Worm (Caenorhabditis elegans) whole organism, L4 larva: ENCODE results near the gene Y116A8C.467.
"Not testable (repeated sequence)": the region's sequence is repeated elsewhere in the genome, so short reads cannot be mapped to it uniquely, and the experiment has no call there.

ENCODE experiments used
- F37D6.2 ChIP-seq: sonication (generic microtip); optimal IDR thresholded peaks from 2 replicates; lab custom pipeline; 2016; ENCODE audit warnings: mild to moderate bottlenecking, missing genetic modification characterization, missing compliant biosample characterization
- T20F7.1 ChIP-seq: fragments of 200-800 bp; sonication (Bioruptor generic); optimal IDR thresholded peaks from 2 replicates; lab custom pipeline; 2018; ENCODE audit warnings: mild to moderate bottlenecking, missing genetic modification characterization, missing compliant biosample characterization
- aha-1 ChIP-seq: fragments of 150-350 bp; peaks from one replicate; lab custom pipeline; 2014; ENCODE audit warnings: missing biosample characterization, missing genetic modification characterization
- aly-2 ChIP-seq: sonication (generic microtip); optimal IDR thresholded peaks from 2 replicates; lab custom pipeline; 2018; ENCODE audit warnings: missing biosample characterization, missing genetic modification characterization
- arid-1 ChIP-seq: fragments of 200-800 bp; sonication (Bioruptor generic); conservative IDR thresholded peaks from 2 replicates; pipeline ENCODE4 v1.3.6; 2022; ENCODE audit warnings: missing genetic modification reagents, missing genetic modification characterization, missing compliant biosample characterization
- ceh-28 ChIP-seq: fragments of 150-350 bp; optimal IDR thresholded peaks from 2 replicates; lab custom pipeline; 2014; ENCODE audit warnings: missing biosample characterization, missing genetic modification reagents, missing genetic modification characterization
- ceh-44 ChIP-seq: fragments of 200-800 bp; sonication (Bioruptor generic); IDR thresholded peaks from 2 replicates; pipeline ENCODE4 v1.3.6; 2022; ENCODE audit warnings: missing genetic modification reagents, missing genetic modification characterization, missing compliant biosample characterization
- ctbp-1 ChIP-seq: fragments of 200-800 bp; sonication (Bioruptor generic); IDR thresholded peaks from 2 replicates; pipeline ENCODE4 v1.3.6; 2022; ENCODE audit warnings: missing genetic modification reagents, missing genetic modification characterization, missing compliant biosample characterization
- daf-16 ChIP-seq, 3 experiments: sonication (generic microtip); optimal IDR thresholded peaks; 2 replicates each; lab custom pipeline; 2016 to 2017; ENCODE audit warnings: missing genetic modification characterization in 3 of 3, missing genetic modification reagents in 3 of 3, mild to moderate bottlenecking in 2 of 3, missing compliant biosample characterization in 2 of 3, missing biosample characterization in 1 of 3, moderate library complexity in 1 of 3
- daf-8 ChIP-seq: fragments of 200-800 bp; sonication (Bioruptor generic); IDR thresholded peaks from 2 replicates; pipeline ENCODE4 v1.3.6; 2022; ENCODE audit warnings: missing genetic modification characterization, missing compliant biosample characterization
- dmd-9 ChIP-seq: fragments of 200-800 bp; sonication (Bioruptor generic); IDR thresholded peaks from 2 replicates; pipeline ENCODE4 v1.3.6; 2022; ENCODE audit warnings: missing genetic modification reagents, missing genetic modification characterization, missing compliant biosample characterization
- dpl-1 ChIP-seq: fragments of 150-350 bp; optimal IDR thresholded peaks from 2 replicates; lab custom pipeline; 2014; ENCODE audit warnings: missing biosample characterization, missing genetic modification reagents, missing genetic modification characterization
- duxl-1 ChIP-seq: sonication (generic microtip); optimal IDR thresholded peaks from 2 replicates; lab custom pipeline; 2016; ENCODE audit warnings: mild to moderate bottlenecking, missing genetic modification characterization, moderate library complexity, missing compliant biosample characterization; ENCODE audit not compliant: poor library complexity
- egl-27 ChIP-seq: sonication (generic microtip); optimal IDR thresholded peaks from 3 replicates; lab custom pipeline; 2017; ENCODE audit warnings: missing biosample characterization, missing genetic modification reagents, missing genetic modification characterization
- egl-43 ChIP-seq: fragments of 200-800 bp; sonication (Bioruptor generic); IDR thresholded peaks from 2 replicates; pipeline ENCODE4 v1.3.6; 2022; ENCODE audit warnings: missing genetic modification reagents, missing genetic modification characterization, missing compliant biosample characterization
- lin-38 ChIP-seq: fragments of 200-800 bp; sonication (Bioruptor generic); IDR thresholded peaks from 2 replicates; pipeline ENCODE4 v1.3.6; 2022; ENCODE audit warnings: missing genetic modification reagents, missing genetic modification characterization, missing compliant biosample characterization
- lin-39 ChIP-seq: fragments of 150-350 bp; optimal IDR thresholded peaks from 2 replicates; lab custom pipeline; 2014; ENCODE audit warnings: missing biosample characterization, missing genetic modification reagents, missing genetic modification characterization
- lir-3 ChIP-seq: sonication (generic microtip); optimal IDR thresholded peaks from 2 replicates; lab custom pipeline; 2016; ENCODE audit warnings: mild to moderate bottlenecking, missing genetic modification characterization, missing compliant biosample characterization
- madf-5 ChIP-seq, 2 experiments: fragments of 200-800 bp; sonication (Bioruptor generic); IDR thresholded peaks; 2 replicates each; pipeline ENCODE4 v1.3.6; 2022; ENCODE audit warnings: missing compliant biosample characterization in 2 of 2, missing genetic modification characterization in 2 of 2
- mdl-1 ChIP-seq, 2 experiments: fragments of 150-350 bp in 1 of 2; sonication (generic microtip) in 1 of 2; optimal IDR thresholded peaks; 2 replicates each; lab custom pipeline; 2014 to 2017; ENCODE audit warnings: missing biosample characterization in 2 of 2, missing genetic modification characterization in 2 of 2
- nhr-42 ChIP-seq: fragments of 200-800 bp; sonication (Bioruptor generic); IDR thresholded peaks from 2 replicates; pipeline ENCODE4 v1.3.6; 2022; ENCODE audit warnings: missing genetic modification characterization, missing compliant biosample characterization
- php-3 ChIP-seq: fragments of 200-800 bp; sonication (Bioruptor generic); IDR thresholded peaks from 2 replicates; pipeline ENCODE4 v1.3.6; 2022; ENCODE audit warnings: missing genetic modification reagents, missing genetic modification characterization, missing compliant biosample characterization
- sdz-12 ChIP-seq: fragments of 200-800 bp; sonication (Bioruptor generic); optimal IDR thresholded peaks from 2 replicates; lab custom pipeline; 2018; ENCODE audit warnings: mild to moderate bottlenecking, missing genetic modification characterization, missing compliant biosample characterization
- snpc-1.2 ChIP-seq: fragments of 200-800 bp; sonication (Bioruptor generic); IDR thresholded peaks from 2 replicates; pipeline ENCODE4 v1.3.6; 2022; ENCODE audit warnings: missing genetic modification reagents, missing genetic modification characterization, missing compliant biosample characterization
- snpc-4 ChIP-seq: fragments of 150-350 bp; optimal IDR thresholded peaks from 2 replicates; lab custom pipeline; 2014; ENCODE audit warnings: missing biosample characterization, missing genetic modification characterization
- unc-130 ChIP-seq: sonication (generic microtip); optimal IDR thresholded peaks from 2 replicates; lab custom pipeline; 2016; ENCODE audit warnings: missing genetic modification reagents, missing genetic modification characterization, missing compliant biosample characterization
- zfp-3 ChIP-seq: fragments of 200-800 bp; sonication (Bioruptor generic); conservative IDR thresholded peaks from 2 replicates; pipeline ENCODE4 v1.3.6; 2022; ENCODE audit warnings: missing genetic modification reagents, missing genetic modification characterization, missing compliant biosample characterization
- zip-11 ChIP-seq: fragments of 200-800 bp; sonication (Bioruptor generic); IDR thresholded peaks from 2 replicates; pipeline ENCODE4 v1.3.6; 2022; ENCODE audit warnings: missing genetic modification characterization, missing compliant biosample characterization
- ztf-11 ChIP-seq: fragments of 150-350 bp; optimal IDR thresholded peaks from 2 replicates; lab custom pipeline; 2014; ENCODE audit warnings: missing biosample characterization, missing genetic modification characterization

Gene Y116A8C.467

ce11 chrIV:17087384-17088099 lies 23.9 kb upstream of the Y116A8C.467 start, which contains the start of the genes snx-13 and snr-1 (continued):
- TF ChIP-seq duxl-1 (tag; lab: Kevin White, UChicago) (no peak), unc-130 (GFP tag; lab: Kevin White, UChicago) (peak; percentile 90), sdz-12 (GFP tag; lab: Kevin White, UChicago) (peak; percentile 89), aly-2 (no peak), lir-3 (tag; lab: Kevin White, UChicago) (peak; percentile 58), T20F7.1 (GFP tag; lab: Kevin White, UChicago) (peak; percentile 78), ctbp-1 (no peak; the same call in 1 of the 2 replicates), ceh-28 (tag; lab: Kevin White, UChicago) (no peak), snpc-1.2 (GFP tag; lab: Robert Waterston, UW) (peak; percentile 81), mdl-1 (tag; optimal IDR thresholded peaks at IDR 0.05; lab: Kevin White, UChicago) (peak in 1 of 2 experiments; percentile 65), ceh-44 (GFP tag; lab: Robert Waterston, UW) (peak; percentile 84), lin-39 (tag; lab: Kevin White, UChicago) (no peak)

ce11 chrIV:17084839-17085238 lies 21.2 kb upstream of the Y116A8C.467 start:
- TF ChIP-seq lin-38 (GFP tag; lab: Robert Waterston, UW) (peak; percentile 41), aha-1 (tag; lab: Kevin White, UChicago) (peak; percentile 74), snpc-1.2 (GFP tag; lab: Robert Waterston, UW) (peak; percentile 80), egl-27 (tag; lab: Kevin White, UChicago) (no peak)

DNA sequence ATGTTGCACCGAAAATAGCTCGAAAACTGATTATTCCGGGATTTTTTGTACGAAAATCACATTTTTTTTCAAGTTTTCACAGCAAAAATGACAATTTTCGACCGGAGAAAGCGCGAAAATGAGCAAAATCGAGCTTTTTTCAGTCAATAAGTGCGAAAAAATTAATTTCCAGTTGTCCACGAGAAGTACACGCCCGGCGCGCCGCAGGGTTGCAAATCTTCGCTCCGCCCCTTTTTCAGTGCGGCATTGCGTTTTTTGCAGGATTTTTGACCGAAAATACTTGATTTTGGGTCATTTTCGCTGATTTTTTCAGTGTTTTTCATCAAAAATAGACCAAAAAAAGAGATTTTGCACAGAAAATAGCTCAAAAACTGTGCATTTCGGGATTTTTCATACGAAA lies 20.7 kb upstream of the Y116A8C.467 start:
- TF ChIP-seq dmd-9 (GFP tag; lab: Robert Waterston, UW) (0 out of 2 replicates have a peak, but pooled peaks have one; percentile 7), F37D6.2 (tag; lab: Kevin White, UChicago) (no peak), lin-38 (GFP tag; lab: Robert Waterston, UW) (peak; percentile 51), dpl-1 (peak; percentile 0)

DNA sequence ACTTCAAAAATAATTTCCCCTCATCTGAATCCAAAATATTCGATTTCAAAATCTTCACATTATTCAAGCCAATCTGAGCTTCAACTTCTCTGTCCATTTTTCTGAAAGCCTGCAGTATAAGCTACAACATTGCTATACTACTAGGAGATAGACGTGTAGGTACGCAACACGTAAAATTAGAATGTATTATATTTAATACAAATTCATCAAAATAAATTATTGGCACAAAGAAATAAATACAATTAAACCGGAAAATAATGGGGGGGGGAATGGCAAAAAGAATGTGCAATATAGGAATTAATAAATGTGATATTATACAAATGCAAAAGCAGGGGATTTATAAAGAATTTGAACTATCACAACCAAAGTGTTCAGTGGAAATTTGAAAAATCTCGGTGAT lies 15.0 kb upstream of the Y116A8C.467 start, which contains the start of gene Y116A8C.25:
TSS of gene Y116A8C.25 (minus strand) at position 101 of the 400 bp plus-strand sequence.
- TF ChIP-seq dmd-9 (GFP tag; lab: Robert Waterston, UW) (no peak), madf-5 (GFP tag; IDR thresholded peaks at IDR 0.05; lab: Robert Waterston, UW) (no peak), arid-1 (GFP tag; lab: Robert Waterston, UW) (no peak), zfp-3 (GFP tag; lab: Robert Waterston, UW) (no peak), lin-38 (GFP tag; lab: Robert Waterston, UW) (no peak), nhr-42 (GFP tag; lab: Robert Waterston, UW) (no peak), egl-43 (no peak), F37D6.2 (tag; lab: Kevin White, UChicago) (no peak), php-3 (GFP tag; lab: Robert Waterston, UW) (no peak), snpc-4 (tag; lab: Kevin White, UChicago) (no peak), daf-16 (GFP tag; optimal IDR thresholded peaks at IDR 0.05; lab: Kevin White, UChicago) (no peak), daf-16 (tag; optimal IDR thresholded peaks at IDR 0.05; lab: Kevin White, UChicago) (no peak), ztf-11 (tag; lab: Kevin White, UChicago) (no peak), mdl-1 (tag; optimal IDR thresholded peaks at IDR 0.05; lab: Kevin White, UChicago) (no peak)
- TF ChIP-seq, all 104 proteins: peak for 0

- TF ChIP-seq zip-11; aha-1 (tag; lab: Kevin White, UChicago); daf-8: not testable (repeated sequence)
These were observed 7.2 kb upstream of the Y116A8C.467 start, which contains the start of gene Y116A8C.24 for ce11 chrIV:17070791-17071190. Gene Y116A8C.24 (minus strand): TSS chrIV:17070891.
